Worm (Caenorhabditis elegans) whole organism, midembryonic: ENCODE results near the gene R13H9.6.

Experiments used
- T22C8.4 ChIP-seq: fragments of 200-800 bp; sonication (Bioruptor generic); IDR thresholded peaks from 2 replicates; pipeline ENCODE4 v1.3.6; 2022; ENCODE audit warnings: missing genetic modification characterization, missing compliant biosample characterization
- cog-1 ChIP-seq: sonication (generic microtip); optimal IDR thresholded peaks from 2 replicates; lab custom pipeline; 2016; ENCODE audit warnings: missing genetic modification characterization, missing compliant biosample characterization
- flt-1 ChIP-seq: fragments of 200-800 bp; sonication (Bioruptor generic); IDR thresholded peaks from 2 replicates; pipeline ENCODE4 v1.3.6; 2022; ENCODE audit warnings: missing genetic modification characterization, missing compliant biosample characterization
- klf-2 ChIP-seq: fragments of 200-800 bp; sonication (Bioruptor generic); conservative IDR thresholded peaks from 2 replicates; pipeline ENCODE4 v1.3.6; 2022; ENCODE audit warnings: missing genetic modification reagents, missing genetic modification characterization, missing compliant biosample characterization
- med-1 ChIP-seq: sonication (generic microtip); optimal IDR thresholded peaks from 2 replicates; lab custom pipeline; 2017; ENCODE audit warnings: missing genetic modification characterization, mild to moderate bottlenecking, missing compliant biosample characterization, antibody characterized with exemption, missing genetic modification reagents; ENCODE audit not compliant: insufficient read depth
- ref-1 ChIP-seq: fragments of 200-800 bp; sonication (Bioruptor generic); conservative IDR thresholded peaks from 2 replicates; pipeline ENCODE4 v1.3.6; 2022; ENCODE audit warnings: missing genetic modification reagents, missing genetic modification characterization, missing compliant biosample characterization
- tab-1 ChIP-seq: fragments of 200-800 bp; sonication (Bioruptor generic); IDR thresholded peaks from 2 replicates; pipeline ENCODE4 v1.3.6; 2022; ENCODE audit warnings: missing genetic modification characterization, missing compliant biosample characterization
- ztf-23 ChIP-seq: fragments of 200-800 bp; sonication (Bioruptor generic); IDR thresholded peaks from 2 replicates; pipeline ENCODE4 v1.3.6; 2022; ENCODE audit warnings: missing genetic modification reagents, missing genetic modification characterization, missing compliant biosample characterization
- ztf-29 ChIP-seq: fragments of 200-800 bp; sonication (Bioruptor generic); IDR thresholded peaks from 2 replicates; pipeline ENCODE4 v1.3.6; 2022; ENCODE audit warnings: missing genetic modification reagents, missing genetic modification characterization, missing compliant biosample characterization

ce11 chrIV:5028978-5029377 lies 39.5 kb downstream of the R13H9.6 start, which contains the start of the genes best-6 and C09B9.2:
- TF ChIP-seq med-1 (GFP tag; lab: Kevin White, UChicago): no peak
- no peak for TF ChIP-seq T22C8.4 (GFP tag; lab: Robert Waterston, UW)
- TF ChIP-seq cog-1 (tag; lab: Kevin White, UChicago): no peak
- TF ChIP-seq tab-1 (GFP tag; lab: Robert Waterston, UW): no peak
- TF ChIP-seq ref-1 (GFP tag; lab: Robert Waterston, UW): no peak
- no peak for TF ChIP-seq flt-1 (GFP tag; lab: Robert Waterston, UW)
- TF ChIP-seq klf-2: no peak
- TF ChIP-seq ztf-23: no peak
- TF ChIP-seq ztf-29 (GFP tag; lab: Robert Waterston, UW): no peak
